Worm (Caenorhabditis elegans) whole organism, young adult: Measurements from ENCODE around the gene pph-4.2.
A peak's percentile ranks its signal among the peaks of the same experiment; 100 is the strongest.

Source experiments
- C06A6.2 ChIP-seq: fragments of 200-800 bp; sonication (Bioruptor generic); conservative IDR thresholded peaks from 2 replicates; pipeline ENCODE4 v1.3.6; 2022; ENCODE audit warnings: missing genetic modification characterization, missing compliant biosample characterization
- C17E4.6 ChIP-seq: fragments of 200-800 bp; sonication (Bioruptor generic); IDR thresholded peaks from 2 replicates; pipeline ENCODE4 v1.3.6; 2022; ENCODE audit warnings: missing genetic modification reagents, missing genetic modification characterization, missing compliant biosample characterization
- F22D6.2 ChIP-seq: sonication (generic microtip); optimal IDR thresholded peaks from 2 replicates; lab custom pipeline; 2016; ENCODE audit warnings: mild to moderate bottlenecking, missing genetic modification characterization, missing compliant biosample characterization
- F23B12.7 ChIP-seq: sonication (generic microtip); optimal IDR thresholded peaks from 2 replicates; lab custom pipeline; 2017; ENCODE audit warnings: missing genetic modification characterization, mild to moderate bottlenecking, missing compliant biosample characterization, antibody characterized with exemption, moderate library complexity; ENCODE audit not compliant: insufficient read depth
- F33H1.4 ChIP-seq: fragments of 200-800 bp; sonication (Bioruptor generic); IDR thresholded peaks from 2 replicates; pipeline ENCODE4 v1.3.6; 2022; ENCODE audit warnings: missing genetic modification reagents, missing genetic modification characterization, missing compliant biosample characterization
- F49E8.2 ChIP-seq: sonication (generic microtip); optimal IDR thresholded peaks from 3 replicates; lab custom pipeline; 2017; ENCODE audit warnings: missing genetic modification characterization, mild to moderate bottlenecking, missing compliant biosample characterization, antibody characterized with exemption, moderate library complexity; ENCODE audit not compliant: insufficient read depth
- F52B5.7 ChIP-seq: sonication (generic microtip); optimal IDR thresholded peaks from 2 replicates; lab custom pipeline; 2016; ENCODE audit warnings: mild to moderate bottlenecking, missing genetic modification characterization, missing compliant biosample characterization
- T26A5.8 ChIP-seq: sonication (generic microtip); optimal IDR thresholded peaks from 2 replicates; lab custom pipeline; 2016; ENCODE audit warnings: missing genetic modification characterization, missing compliant biosample characterization
- Y53F4B.3 ChIP-seq: fragments of 200-800 bp; sonication (Bioruptor generic); IDR thresholded peaks from 2 replicates; pipeline ENCODE4 v1.3.6; 2022; ENCODE audit warnings: missing genetic modification reagents, missing genetic modification characterization, missing compliant biosample characterization
- Y56A3A.18 ChIP-seq: fragments of 200-800 bp; sonication (Bioruptor generic); IDR thresholded peaks from 2 replicates; pipeline ENCODE4 v1.3.6; 2022; ENCODE audit warnings: missing genetic modification reagents, missing genetic modification characterization, missing compliant biosample characterization
- Y95B8A.8 ChIP-seq: fragments of 200-800 bp; sonication (Bioruptor generic); IDR thresholded peaks from 2 replicates; pipeline ENCODE4 v1.3.6; 2022; ENCODE audit warnings: missing genetic modification reagents, missing genetic modification characterization, missing compliant biosample characterization
- atf-7 ChIP-seq: sonication (generic microtip); optimal IDR thresholded peaks from 2 replicates; lab custom pipeline; 2017; ENCODE audit warnings: mild to moderate bottlenecking, missing genetic modification characterization, missing compliant biosample characterization
- athp-1 ChIP-seq: sonication (generic microtip); optimal IDR thresholded peaks from 2 replicates; lab custom pipeline; 2017; ENCODE audit warnings: mild to moderate bottlenecking, missing genetic modification characterization, missing compliant biosample characterization
- bed-1 ChIP-seq: fragments of 200-800 bp; sonication (Bioruptor generic); IDR thresholded peaks from 2 replicates; pipeline ENCODE4 v1.3.6; 2022; ENCODE audit warnings: missing genetic modification reagents, missing genetic modification characterization, missing compliant biosample characterization
- ccch-3 ChIP-seq: fragments of 200-800 bp; sonication (Bioruptor generic); optimal IDR thresholded peaks from 2 replicates; lab custom pipeline; 2018; ENCODE audit warnings: mild to moderate bottlenecking, missing genetic modification characterization, missing compliant biosample characterization
- cebp-1 ChIP-seq, 2 experiments: fragments of 200-800 bp in 1 of 2; sonication (Bioruptor generic) in 1 of 2; sonication (generic microtip) in 1 of 2; IDR thresholded peaks in 1 of 2; optimal IDR thresholded peaks in 1 of 2; 2 replicates each; pipeline versions ENCODE4 v1.3.6 to Lab custom; 2017 to 2022; ENCODE audit warnings: missing compliant biosample characterization in 2 of 2, missing genetic modification characterization in 2 of 2, mild to moderate bottlenecking in 1 of 2, missing genetic modification reagents in 1 of 2, moderate library complexity in 1 of 2
- cebp-2 ChIP-seq: fragments of 200-800 bp; sonication (Bioruptor generic); IDR thresholded peaks from 2 replicates; pipeline ENCODE4 v1.3.6; 2022; ENCODE audit warnings: missing genetic modification characterization, missing compliant biosample characterization
- ceh-27 ChIP-seq: fragments of 200-800 bp; sonication (Bioruptor generic); optimal IDR thresholded peaks from 2 replicates; lab custom pipeline; 2018; ENCODE audit warnings: mild to moderate bottlenecking, missing genetic modification characterization, moderate library complexity, missing compliant biosample characterization
- ceh-40 ChIP-seq: fragments of 200-800 bp; sonication (Bioruptor generic); IDR thresholded peaks from 2 replicates; pipeline ENCODE4 v1.3.6; 2022; ENCODE audit warnings: missing genetic modification characterization, missing compliant biosample characterization
- ceh-58 ChIP-seq: fragments of 200-800 bp; sonication (Bioruptor generic); IDR thresholded peaks from 2 replicates; pipeline ENCODE4 v1.3.6; 2022; ENCODE audit warnings: missing genetic modification characterization, missing compliant biosample characterization
- chd-7 ChIP-seq: sonication (generic microtip); optimal IDR thresholded peaks from 2 replicates; lab custom pipeline; 2016; ENCODE audit warnings: mild to moderate bottlenecking, missing genetic modification characterization, moderate library complexity, missing compliant biosample characterization
- dox-1 ChIP-seq: fragments of 200-800 bp; sonication (Bioruptor generic); IDR thresholded peaks from 2 replicates; pipeline ENCODE4 v1.3.6; 2022; ENCODE audit warnings: missing genetic modification reagents, missing genetic modification characterization, missing compliant biosample characterization
- egl-44 ChIP-seq: fragments of 200-800 bp; sonication (Bioruptor generic); IDR thresholded peaks from 2 replicates; pipeline ENCODE4 v1.3.6; 2022; ENCODE audit warnings: missing genetic modification reagents, missing genetic modification characterization, missing compliant biosample characterization
- gei-17 ChIP-seq: fragments of 200-800 bp; sonication (Bioruptor generic); optimal IDR thresholded peaks from 2 replicates; lab custom pipeline; 2018; ENCODE audit warnings: mild to moderate bottlenecking, missing genetic modification characterization, missing compliant biosample characterization
- him-1 ChIP-seq: sonication (generic microtip); optimal IDR thresholded peaks from 2 replicates; lab custom pipeline; 2016; ENCODE audit warnings: missing genotype, missing genetic modification reagents, missing genetic modification characterization, missing compliant biosample characterization
- hmg-1.2 ChIP-seq: fragments of 200-800 bp; sonication (Bioruptor generic); IDR thresholded peaks from 2 replicates; pipeline ENCODE4 v1.3.6; 2022; ENCODE audit warnings: missing genetic modification reagents, missing genetic modification characterization, missing compliant biosample characterization
- hsf-1 ChIP-seq: fragments of 200-800 bp; sonication (Bioruptor generic); IDR thresholded peaks from 2 replicates; pipeline ENCODE4 v1.3.6; 2022; ENCODE audit warnings: missing genetic modification reagents, missing genetic modification characterization, missing compliant biosample characterization
- lag-1 ChIP-seq: fragments of 200-800 bp; sonication (Bioruptor generic); IDR thresholded peaks from 2 replicates; pipeline ENCODE4 v1.3.6; 2022; ENCODE audit warnings: missing genetic modification reagents, missing genetic modification characterization, missing compliant biosample characterization
- let-526 ChIP-seq: fragments of 200-800 bp; sonication (Bioruptor generic); IDR thresholded peaks from 2 replicates; pipeline ENCODE4 v1.3.6; 2022; ENCODE audit warnings: missing genetic modification reagents, missing genetic modification characterization, missing compliant biosample characterization
- let-607 ChIP-seq, 2 experiments: fragments of 200-800 bp in 1 of 2; sonication (Bioruptor generic) in 1 of 2; sonication (generic microtip) in 1 of 2; optimal IDR thresholded peaks; 2 replicates each; lab custom pipeline; 2016 to 2018; ENCODE audit warnings: mild to moderate bottlenecking in 2 of 2, missing compliant biosample characterization in 2 of 2, missing genetic modification characterization in 2 of 2, moderate library complexity in 2 of 2, missing genotype in 1 of 2
- lin-26 ChIP-seq: fragments of 200-800 bp; sonication (Bioruptor generic); IDR thresholded peaks from 2 replicates; pipeline ENCODE4 v1.3.6; 2022; ENCODE audit warnings: missing genetic modification reagents, missing genetic modification characterization, missing compliant biosample characterization
- lin-40 ChIP-seq: sonication (generic microtip); optimal IDR thresholded peaks from 2 replicates; lab custom pipeline; 2016; ENCODE audit warnings: missing genetic modification characterization, mild to moderate bottlenecking, missing compliant biosample characterization, missing genotype, missing genetic modification reagents
- lir-1 ChIP-seq: fragments of 200-800 bp; sonication (Bioruptor generic); conservative IDR thresholded peaks from 2 replicates; pipeline ENCODE4 v1.3.6; 2022; ENCODE audit warnings: missing genetic modification reagents, missing genetic modification characterization, missing compliant biosample characterization
- lsl-1 ChIP-seq: fragments of 200-800 bp; sonication (Bioruptor generic); optimal IDR thresholded peaks from 2 replicates; lab custom pipeline; 2018; ENCODE audit warnings: mild to moderate bottlenecking, missing genetic modification characterization, moderate library complexity, missing compliant biosample characterization
- lsy-27 ChIP-seq: sonication (generic microtip); optimal IDR thresholded peaks from 2 replicates; lab custom pipeline; 2017; ENCODE audit warnings: missing genetic modification characterization, mild to moderate bottlenecking, missing compliant biosample characterization, antibody characterized with exemption, missing genotype, borderline replicate concordance; ENCODE audit not compliant: insufficient read depth
- nfyb-1 ChIP-seq: fragments of 200-800 bp; sonication (Bioruptor generic); IDR thresholded peaks from 2 replicates; pipeline ENCODE4 v1.3.6; 2022; ENCODE audit warnings: missing genetic modification reagents, missing genetic modification characterization, missing compliant biosample characterization
- sdz-38 ChIP-seq: sonication (generic microtip); optimal IDR thresholded peaks from 2 replicates; lab custom pipeline; 2016; ENCODE audit warnings: missing genotype, missing genetic modification characterization, missing compliant biosample characterization
- sea-2 ChIP-seq: fragments of 200-800 bp; sonication (Bioruptor generic); IDR thresholded peaks from 2 replicates; pipeline ENCODE4 v1.3.6; 2022; ENCODE audit warnings: missing genetic modification characterization, missing compliant biosample characterization
- snpc-3.4 ChIP-seq: sonication (generic microtip); optimal IDR thresholded peaks from 2 replicates; lab custom pipeline; 2017; ENCODE audit warnings: missing genetic modification characterization, mild to moderate bottlenecking, missing compliant biosample characterization, antibody characterized with exemption, moderate library complexity, missing genotype, missing genetic modification reagents
- somi-1 ChIP-seq: fragments of 200-800 bp; sonication (Bioruptor generic); optimal IDR thresholded peaks from 2 replicates; lab custom pipeline; 2018; ENCODE audit warnings: mild to moderate bottlenecking, missing genetic modification characterization, missing compliant biosample characterization
- unc-130 ChIP-seq: sonication (generic microtip); optimal IDR thresholded peaks from 2 replicates; lab custom pipeline; 2016; ENCODE audit warnings: missing genetic modification reagents, missing genetic modification characterization, missing compliant biosample characterization
- xnd-1 ChIP-seq: sonication (generic microtip); optimal IDR thresholded peaks from 2 replicates; lab custom pipeline; 2016; ENCODE audit warnings: missing genotype, missing genetic modification reagents, missing genetic modification characterization, missing compliant biosample characterization
- zim-3 ChIP-seq: sonication (generic microtip); optimal IDR thresholded peaks from 2 replicates; lab custom pipeline; 2017; ENCODE audit warnings: mild to moderate bottlenecking, missing genetic modification characterization, moderate library complexity, missing compliant biosample characterization
- ztf-18 ChIP-seq: sonication (generic microtip); optimal IDR thresholded peaks from 2 replicates; lab custom pipeline; 2016; ENCODE audit warnings: missing genotype, mild to moderate bottlenecking, missing genetic modification characterization, missing compliant biosample characterization
- ztf-22 ChIP-seq: fragments of 200-800 bp; sonication (Bioruptor generic); optimal IDR thresholded peaks from 2 replicates; lab custom pipeline; 2018; ENCODE audit warnings: mild to moderate bottlenecking, missing genetic modification characterization, moderate library complexity, missing compliant biosample characterization
- ztf-25 ChIP-seq: fragments of 200-800 bp; sonication (Bioruptor generic); IDR thresholded peaks from 2 replicates; pipeline ENCODE4 v1.3.6; 2022; ENCODE audit warnings: missing genetic modification reagents, missing genetic modification characterization, missing compliant biosample characterization
- ztf-26 ChIP-seq: sonication (generic microtip); optimal IDR thresholded peaks from 2 replicates; lab custom pipeline; 2017; ENCODE audit warnings: missing genetic modification characterization, missing compliant biosample characterization
- ztf-28 ChIP-seq: fragments of 200-800 bp; sonication (Bioruptor generic); IDR thresholded peaks from 2 replicates; pipeline ENCODE4 v1.3.6; 2022; ENCODE audit warnings: missing genetic modification reagents, missing genetic modification characterization, missing compliant biosample characterization

pph-4.2 gene

ce11 chrIII:12399709-12400108 lies 22.7 kb upstream of the pph-4.2 start (continued):
- TF ChIP-seq ztf-18 (tag; lab: Kevin White, UChicago) (peak; percentile 7), ztf-25 (GFP tag; lab: Robert Waterston, UW) (no peak), ztf-22 (GFP tag; lab: Kevin White, UChicago) (no peak), Y56A3A.18 (GFP tag; lab: Robert Waterston, UW) (0 out of 2 replicates have a peak, but pooled peaks have one; percentile 29), hsf-1 (GFP tag; lab: Robert Waterston, UW) (no peak), bed-1 (GFP tag; lab: Robert Waterston, UW) (no peak), ceh-58 (GFP tag; lab: Robert Waterston, UW) (no peak), snpc-3.4 (tag; lab: Kevin White, UChicago) (no peak), F49E8.2 (tag; lab: Kevin White, UChicago) (no peak), atf-7 (tag; lab: Kevin White, UChicago) (no peak), gei-17 (GFP tag; lab: Kevin White, UChicago) (no peak), chd-7 (tag; lab: Kevin White, UChicago) (peak; percentile 55), athp-1 (no peak), Y95B8A.8 (GFP tag; lab: Robert Waterston, UW) (no peak), cebp-2 (GFP tag; lab: Robert Waterston, UW) (no peak), ztf-26 (tag; lab: Kevin White, UChicago) (peak; percentile 10), unc-130 (GFP tag; lab: Kevin White, UChicago) (no peak), somi-1 (GFP tag; lab: Kevin White, UChicago) (peak; percentile 15), lir-1 (GFP tag; lab: Robert Waterston, UW) (no peak), ceh-27 (GFP tag; lab: Kevin White, UChicago) (no peak), cebp-1 (GFP tag; IDR thresholded peaks at IDR 0.05; lab: Robert Waterston, UW) (no peak), cebp-1 (tag; optimal IDR thresholded peaks at IDR 0.05; lab: Kevin White, UChicago) (peak; percentile 48), T26A5.8 (no peak), let-526 (GFP tag; lab: Robert Waterston, UW) (no peak), F52B5.7 (tag; lab: Kevin White, UChicago) (peak; percentile 1), Y53F4B.3 (GFP tag; lab: Robert Waterston, UW) (no peak), let-607 (tag; optimal IDR thresholded peaks at IDR 0.05; lab: Kevin White, UChicago) (no peak), sdz-38 (no peak), lin-40 (tag; lab: Kevin White, UChicago) (no peak), nfyb-1 (GFP tag; lab: Robert Waterston, UW) (peak; percentile 44; the same call in 1 of the 2 replicates), lsy-27 (tag; lab: Kevin White, UChicago) (no peak), dox-1 (GFP tag; lab: Robert Waterston, UW) (peak; percentile 54), xnd-1 (no peak), him-1 (tag; lab: Kevin White, UChicago) (peak; percentile 15), C06A6.2 (GFP tag; lab: Robert Waterston, UW) (0 out of 2 replicates have a peak, but pooled peaks have one; percentile 18), hmg-1.2 (GFP tag; lab: Robert Waterston, UW) (peak; percentile 48), ceh-40 (GFP tag; lab: Robert Waterston, UW) (no peak), ccch-3 (GFP tag; lab: Kevin White, UChicago) (no peak), F33H1.4 (GFP tag; lab: Robert Waterston, UW) (no peak), ztf-28 (GFP tag; lab: Robert Waterston, UW) (no peak), F22D6.2 (no peak), lin-26 (GFP tag; lab: Robert Waterston, UW) (peak; percentile 87), egl-44 (GFP tag; lab: Robert Waterston, UW) (no peak), lsl-1 (GFP tag; lab: Kevin White, UChicago) (peak; percentile 41), F23B12.7 (tag; lab: Kevin White, UChicago) (no peak), lag-1 (GFP tag; lab: Robert Waterston, UW) (no peak), C17E4.6 (GFP tag; lab: Robert Waterston, UW) (0 out of 2 replicates have a peak, but pooled peaks have one; percentile 25), sea-2 (no peak), zim-3 (tag; lab: Kevin White, UChicago) (peak; percentile 7)
